Worm (Caenorhabditis elegans) whole organism, L3 larva: ENCODE results near the gene F14D7.2.

Experiments
- R02D3.7 ChIP-seq: fragments of 150-350 bp; optimal IDR thresholded peaks from 2 replicates; lab custom pipeline; 2014; ENCODE audit warnings: missing biosample characterization, missing genetic modification characterization
- ZK546.5 ChIP-seq: sonication (generic microtip); optimal IDR thresholded peaks from 2 replicates; lab custom pipeline; 2017; ENCODE audit warnings: missing biosample characterization, missing genetic modification characterization
- aly-2 ChIP-seq: fragments of 150-350 bp; optimal IDR thresholded peaks from 2 replicates; lab custom pipeline; 2014; ENCODE audit warnings: missing biosample characterization, missing genetic modification characterization
- ama-1 ChIP-seq: fragments of 150-350 bp; optimal IDR thresholded peaks from 2 replicates; lab custom pipeline; 2018
- ceh-16 ChIP-seq: sonication (generic microtip); optimal IDR thresholded peaks from 2 replicates; lab custom pipeline; 2017; ENCODE audit warnings: missing biosample characterization, missing genetic modification characterization
- ceh-28 ChIP-seq: fragments of 150-350 bp; optimal IDR thresholded peaks from 2 replicates; lab custom pipeline; 2014; ENCODE audit warnings: missing biosample characterization, missing genetic modification reagents, missing genetic modification characterization
- ceh-82 ChIP-seq: fragments of 150-350 bp; optimal IDR thresholded peaks from 2 replicates; lab custom pipeline; 2014; ENCODE audit warnings: missing biosample characterization, missing genetic modification characterization
- ceh-9 ChIP-seq: sonication (generic microtip); optimal IDR thresholded peaks from 2 replicates; lab custom pipeline; 2018; ENCODE audit warnings: missing biosample characterization, missing genetic modification characterization
- egl-27 ChIP-seq: sonication (generic microtip); optimal IDR thresholded peaks from 4 replicates; lab custom pipeline; 2017; ENCODE audit warnings: missing biosample characterization, missing genetic modification reagents, missing genetic modification characterization
- egl-5 ChIP-seq: fragments of 150-350 bp; optimal IDR thresholded peaks from 2 replicates; lab custom pipeline; 2017; ENCODE audit warnings: missing biosample characterization, missing genetic modification reagents, missing genetic modification characterization, inconsistent platforms
- elt-2 ChIP-seq: sonication (generic microtip); optimal IDR thresholded peaks from 2 replicates; lab custom pipeline; 2016; ENCODE audit warnings: missing genetic modification reagents, mild to moderate bottlenecking, missing genetic modification characterization, missing compliant biosample characterization
- eor-1 ChIP-seq, 2 experiments: fragments of 150-350 bp; optimal IDR thresholded peaks; 2 replicates each; lab custom pipeline; 2014 to 2018; ENCODE audit warnings: missing biosample characterization in 2 of 2, missing genetic modification characterization in 2 of 2
- fkh-2 ChIP-seq: fragments of 150-350 bp; optimal IDR thresholded peaks from 2 replicates; lab custom pipeline; 2014; ENCODE audit warnings: missing biosample characterization, missing genetic modification reagents, missing genetic modification characterization
- fos-1 ChIP-seq: fragments of 150-350 bp; optimal IDR thresholded peaks from 2 replicates; lab custom pipeline; 2014; ENCODE audit warnings: missing biosample characterization, missing genetic modification characterization
- hmg-11 ChIP-seq: sonication (generic microtip); optimal IDR thresholded peaks from 2 replicates; lab custom pipeline; 2016; ENCODE audit warnings: missing genetic modification characterization, missing compliant biosample characterization
- jun-1 ChIP-seq: fragments of 150-350 bp; optimal IDR thresholded peaks from 2 replicates; lab custom pipeline; 2014; ENCODE audit warnings: missing biosample characterization, missing genetic modification reagents, missing genetic modification characterization
- lin-15B ChIP-seq: fragments of 150-350 bp; optimal IDR thresholded peaks from 2 replicates; lab custom pipeline; 2014; ENCODE audit warnings: missing biosample characterization, missing genetic modification characterization
- lin-39 ChIP-seq: fragments of 150-350 bp; optimal IDR thresholded peaks from 2 replicates; lab custom pipeline; 2018; ENCODE audit warnings: missing biosample characterization, missing genetic modification reagents, missing genetic modification characterization
- lsy-12 ChIP-seq: sonication (generic microtip); optimal IDR thresholded peaks from 2 replicates; lab custom pipeline; 2016; ENCODE audit warnings: mild to moderate bottlenecking, missing genetic modification characterization, missing compliant biosample characterization
- mdl-1 ChIP-seq: fragments of 150-350 bp; optimal IDR thresholded peaks from 2 replicates; lab custom pipeline; 2014; ENCODE audit warnings: missing biosample characterization, missing genetic modification characterization
- mml-1 ChIP-seq: fragments of 150-350 bp; sonication (generic microtip); optimal IDR thresholded peaks from 3 replicates; lab custom pipeline; 2014; ENCODE audit warnings: missing biosample characterization, missing genetic modification characterization
- nfya-1 ChIP-seq: sonication (generic microtip); optimal IDR thresholded peaks from 2 replicates; lab custom pipeline; 2017; ENCODE audit warnings: missing genetic modification characterization, mild to moderate bottlenecking, missing compliant biosample characterization, antibody characterized with exemption, moderate library complexity; ENCODE audit not compliant: insufficient read depth
- nhr-11 ChIP-seq: fragments of 150-350 bp; optimal IDR thresholded peaks from 2 replicates; lab custom pipeline; 2014; ENCODE audit warnings: missing biosample characterization, missing genetic modification characterization
- nhr-12 ChIP-seq: fragments of 150-350 bp; optimal IDR thresholded peaks from 2 replicates; lab custom pipeline; 2014; ENCODE audit warnings: missing biosample characterization, missing genetic modification characterization
- nhr-23 ChIP-seq: fragments of 150-350 bp; optimal IDR thresholded peaks from 2 replicates; lab custom pipeline; 2014; ENCODE audit warnings: missing biosample characterization, missing genetic modification reagents, missing genetic modification characterization
- nhr-237 ChIP-seq: fragments of 150-350 bp; optimal IDR thresholded peaks from 2 replicates; lab custom pipeline; 2014; ENCODE audit warnings: missing biosample characterization, missing genetic modification characterization
- nhr-25 ChIP-seq: sonication (generic microtip); optimal IDR thresholded peaks from 2 replicates; lab custom pipeline; 2017; ENCODE audit warnings: missing biosample characterization, missing genetic modification characterization
- nhr-28 ChIP-seq: fragments of 150-350 bp; optimal IDR thresholded peaks from 2 replicates; lab custom pipeline; 2014; ENCODE audit warnings: missing biosample characterization, missing genetic modification characterization
- nhr-43 ChIP-seq: sonication (generic microtip); optimal IDR thresholded peaks from 2 replicates; lab custom pipeline; 2016; ENCODE audit warnings: mild to moderate bottlenecking, missing genetic modification characterization, missing compliant biosample characterization; ENCODE audit not compliant: poor library complexity, severe bottlenecking
- nhr-67 ChIP-seq: fragments of 150-350 bp; optimal IDR thresholded peaks from 2 replicates; lab custom pipeline; 2014; ENCODE audit warnings: missing biosample characterization, missing genetic modification characterization
- nhr-76 ChIP-seq: fragments of 150-350 bp; sonication (generic microtip); optimal IDR thresholded peaks from 5 replicates; lab custom pipeline; 2014; ENCODE audit warnings: missing biosample characterization, missing genetic modification characterization
- nhr-77 ChIP-seq: fragments of 150-350 bp; optimal IDR thresholded peaks from 2 replicates; lab custom pipeline; 2014; ENCODE audit warnings: missing biosample characterization, missing genetic modification characterization
- pha-4 ChIP-seq: fragments of 150-350 bp; optimal IDR thresholded peaks from 2 replicates; lab custom pipeline; 2014; ENCODE audit warnings: missing biosample characterization, missing genetic modification reagents, missing genetic modification characterization
- pqm-1 ChIP-seq: fragments of 150-350 bp; optimal IDR thresholded peaks from 2 replicates; lab custom pipeline; 2017; ENCODE audit warnings: missing biosample characterization, missing genetic modification characterization, inconsistent platforms
- sea-2 ChIP-seq: fragments of 150-350 bp; sonication (generic microtip); optimal IDR thresholded peaks from 4 replicates; lab custom pipeline; 2014; ENCODE audit warnings: missing biosample characterization, missing genetic modification reagents, missing genetic modification characterization
- skn-1 ChIP-seq: fragments of 150-350 bp; optimal IDR thresholded peaks from 2 replicates; lab custom pipeline; 2014; ENCODE audit warnings: missing biosample characterization, missing genetic modification characterization
- snpc-4 ChIP-seq: fragments of 150-350 bp; optimal IDR thresholded peaks from 2 replicates; lab custom pipeline; 2014; ENCODE audit warnings: missing biosample characterization, missing genetic modification characterization
- tbx-2 ChIP-seq: sonication (generic microtip); optimal IDR thresholded peaks from 2 replicates; lab custom pipeline; 2016; ENCODE audit warnings: mild to moderate bottlenecking, missing genetic modification characterization, missing compliant biosample characterization
- unc-39 ChIP-seq: sonication (generic microtip); optimal IDR thresholded peaks from 4 replicates; lab custom pipeline; 2017; ENCODE audit warnings: missing biosample characterization, missing genetic modification characterization
- unc-62 ChIP-seq: fragments of 150-350 bp; sonication (generic microtip); optimal IDR thresholded peaks from 4 replicates; lab custom pipeline; 2014; ENCODE audit warnings: missing biosample characterization, missing genetic modification reagents, missing genetic modification characterization
- zag-1 ChIP-seq: fragments of 150-350 bp; optimal IDR thresholded peaks from 2 replicates; lab custom pipeline; 2014; ENCODE audit warnings: missing biosample characterization, missing genetic modification characterization
- ztf-11 ChIP-seq: fragments of 150-350 bp; optimal IDR thresholded peaks from 2 replicates; lab custom pipeline; 2014; ENCODE audit warnings: missing biosample characterization, missing genetic modification characterization

F14D7.2 gene

DNA sequence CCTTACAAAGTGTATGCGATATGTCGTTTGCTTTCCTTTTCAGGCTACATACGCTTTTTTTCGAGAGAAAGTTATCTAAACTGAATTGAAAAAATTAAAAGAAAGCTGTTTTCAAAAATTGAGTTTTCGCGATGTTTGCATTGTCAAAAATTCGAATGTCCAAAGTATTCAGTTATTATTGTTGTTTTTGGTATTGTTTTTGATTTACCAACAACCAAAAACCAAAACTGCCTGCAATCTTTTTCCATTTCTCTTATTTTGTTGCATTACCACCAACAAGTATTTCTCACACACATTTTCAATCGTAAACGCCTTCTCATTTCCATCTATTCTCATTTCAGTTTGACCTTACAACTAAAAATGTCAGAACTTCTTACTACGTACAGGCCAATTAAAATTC lies 35.3 kb upstream of the F14D7.2 start, which contains the start of gene pepm-1:
pepm-1 (plus strand) TSS at position 301 of the 400 bp plus-strand sequence.
- TF ChIP-seq jun-1 (tag; lab: Kevin White, UChicago), result no peak
- TF ChIP-seq, all 47 proteins: peak for 0

DNA sequence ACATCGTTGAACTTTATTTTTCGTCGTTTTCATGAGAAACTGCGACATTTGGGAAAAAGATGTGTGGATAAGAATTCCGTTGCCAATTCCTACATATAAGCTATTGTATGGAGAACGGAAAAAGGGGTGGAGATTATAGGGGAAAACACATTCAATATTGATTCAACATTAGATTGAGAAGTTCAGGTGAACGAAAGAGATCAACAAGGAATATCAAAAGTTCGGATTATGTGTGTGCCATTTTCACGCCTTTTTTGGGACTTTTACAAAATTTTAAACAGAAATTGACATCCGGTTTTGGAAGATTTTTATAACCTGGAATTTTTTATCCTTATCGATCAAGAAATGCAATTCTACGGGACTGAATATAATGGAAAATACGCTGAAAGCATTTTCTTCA lies 34.3 kb upstream of the F14D7.2 start, which contains the start of gene F47B8.5:
F47B8.5 (minus strand) TSS at position 101 of the 400 bp plus-strand sequence.
- no peak for TF ChIP-seq lsy-12 (tag; lab: Kevin White, UChicago)
- no peak for TF ChIP-seq elt-2
- no peak for TF ChIP-seq ztf-11 (tag; lab: Kevin White, UChicago)
- no peak for TF ChIP-seq nhr-23 (tag; lab: Kevin White, UChicago)
- no peak for TF ChIP-seq ZK546.5 (tag; lab: Kevin White, UChicago)
- TF ChIP-seq nhr-28, result no peak
- no peak for TF ChIP-seq nhr-25 (tag; lab: Kevin White, UChicago)
- TF ChIP-seq nhr-12 (tag; lab: Kevin White, UChicago), result no peak
- TF ChIP-seq aly-2 (tag; lab: Kevin White, UChicago), result no peak
- TF ChIP-seq tbx-2, result no peak
- TF ChIP-seq skn-1 (tag; lab: Kevin White, UChicago), result no peak
- no peak for TF ChIP-seq snpc-4 (tag; lab: Kevin White, UChicago)
- TF ChIP-seq pha-4, result no peak
- no peak for TF ChIP-seq ceh-16
- no peak for TF ChIP-seq mml-1 (tag; lab: Kevin White, UChicago)

DNA sequence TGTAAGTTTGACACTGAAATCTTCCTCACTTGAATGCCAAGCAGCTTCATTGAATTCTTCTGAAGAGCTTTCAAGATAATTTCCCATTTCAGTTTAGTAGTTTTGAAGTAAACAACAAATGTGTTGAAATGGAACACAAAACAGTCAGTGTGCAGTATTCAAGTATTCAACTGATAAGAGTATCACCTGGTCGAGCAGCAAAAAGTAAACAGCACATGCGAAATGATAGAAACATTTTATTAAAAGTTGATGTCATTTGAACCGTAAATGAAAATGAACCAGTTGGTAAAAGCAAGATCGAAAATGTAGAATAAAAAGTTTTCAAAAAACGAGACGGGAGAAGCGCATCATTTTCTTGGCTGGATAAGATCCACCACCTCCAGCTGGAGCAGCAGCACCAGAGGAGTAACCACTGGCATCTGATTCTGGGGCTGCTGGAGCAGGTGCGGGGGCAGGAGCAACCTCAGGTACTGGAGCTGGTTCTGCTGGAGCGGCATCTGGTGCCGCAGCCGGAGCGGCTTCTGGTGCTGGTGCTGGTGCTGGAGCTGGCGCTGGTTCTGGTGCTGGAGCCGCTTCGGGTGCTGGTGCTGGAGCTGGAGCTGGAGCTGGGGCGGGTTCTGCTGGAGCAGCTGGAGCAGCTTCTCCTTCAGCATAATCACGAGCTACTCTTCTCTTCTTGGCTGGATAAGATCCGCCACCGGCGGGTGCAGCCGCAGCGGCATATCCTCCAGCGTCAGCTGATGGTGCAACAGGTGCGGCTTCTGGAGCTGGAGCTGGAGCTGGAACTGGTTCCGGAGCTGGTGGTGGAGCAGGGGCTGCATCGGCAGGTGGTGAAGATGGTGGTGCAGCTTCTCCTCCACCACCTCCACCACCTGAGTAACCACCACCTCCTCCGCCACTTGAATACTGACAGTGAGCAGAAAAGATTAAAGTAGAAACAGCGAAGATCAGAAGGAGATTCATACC lies 31.3 kb upstream of the F14D7.2 start, which contains the start of the genes F47B8.4 and F47B8.18:
F47B8.4 (minus strand) TSS at position 172 of the 966 bp plus-strand sequence.
F47B8.18 (minus strand) TSS at position 963 of the 966 bp plus-strand sequence.
- TF ChIP-seq jun-1 (tag; lab: Kevin White, UChicago), result no peak
- TF ChIP-seq pha-4, result peak; percentile 90
- no peak for TF ChIP-seq sea-2
- no peak for TF ChIP-seq ceh-16
- peak; percentile 59 for TF ChIP-seq pqm-1 (tag; lab: Kevin White, UChicago)
- TF ChIP-seq elt-2, result peak; percentile 69
- no peak for TF ChIP-seq aly-2 (tag; lab: Kevin White, UChicago)
- no peak for TF ChIP-seq skn-1 (tag; lab: Kevin White, UChicago)
- TF ChIP-seq eor-1 (tag; optimal IDR thresholded peaks at IDR 0.05; lab: Kevin White, UChicago), result no peak

DNA sequence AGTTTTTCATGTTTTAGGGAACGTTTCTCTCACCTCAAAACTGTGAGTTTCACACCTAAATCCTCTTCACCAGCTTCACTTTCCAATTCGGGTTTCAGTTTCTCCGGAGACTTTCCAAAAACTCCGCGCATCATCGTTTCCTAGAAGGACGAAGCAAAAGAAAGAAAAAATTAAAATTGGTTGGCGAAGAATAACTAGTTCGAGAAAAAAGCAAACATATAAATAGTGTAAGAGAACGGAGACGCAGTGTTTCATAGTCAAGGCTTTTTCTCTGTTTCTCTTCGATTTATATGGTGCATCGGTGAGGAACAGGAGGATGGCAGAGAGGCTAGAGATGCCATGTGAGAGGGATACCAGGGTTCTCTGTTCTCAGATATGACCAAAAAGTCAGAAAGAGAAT lies 29.2 kb upstream of the F14D7.2 start, which contains the start of gene F47B8.3:
F47B8.3 (minus strand) TSS at position 261 of the 400 bp plus-strand sequence.
- TF ChIP-seq ceh-16 (no peak), fkh-2 (tag; lab: Kevin White, UChicago) (no peak), lsy-12 (tag; lab: Kevin White, UChicago) (no peak), nhr-12 (tag; lab: Kevin White, UChicago) (no peak), pha-4 (peak; percentile 63), zag-1 (tag; lab: Kevin White, UChicago) (no peak), nfya-1 (tag; lab: Kevin White, UChicago) (peak; percentile 69), nhr-43 (tag; lab: Kevin White, UChicago) (no peak), jun-1 (tag; lab: Kevin White, UChicago) (no peak), nhr-76 (no peak), nhr-77 (tag; lab: Kevin White, UChicago) (no peak), nhr-23 (tag; lab: Kevin White, UChicago) (peak; percentile 6), elt-2 (no peak), nhr-28 (no peak), unc-39 (tag; lab: Kevin White, UChicago) (no peak), nhr-237 (tag; lab: Kevin White, UChicago) (no peak), egl-27 (tag; lab: Kevin White, UChicago) (no peak), nhr-25 (tag; lab: Kevin White, UChicago) (peak; percentile 45), eor-1 (tag; optimal IDR thresholded peaks at IDR 0.05; lab: Kevin White, UChicago) (no peak), skn-1 (tag; lab: Kevin White, UChicago) (peak; percentile 14), ztf-11 (tag; lab: Kevin White, UChicago) (no peak), ceh-9 (tag; lab: Kevin White, UChicago) (no peak), fos-1 (tag; lab: Kevin White, UChicago) (no peak), lin-39 (tag; lab: Kevin White, UChicago) (no peak), aly-2 (tag; lab: Kevin White, UChicago) (no peak), snpc-4 (tag; lab: Kevin White, UChicago) (peak; percentile 17), ceh-82 (tag; lab: Kevin White, UChicago) (no peak), egl-5 (peak; percentile 27), ZK546.5 (tag; lab: Kevin White, UChicago) (no peak), ceh-28 (tag; lab: Kevin White, UChicago) (no peak), lin-15B (tag; lab: Kevin White, UChicago) (peak; percentile 15), nhr-11 (no peak), nhr-67 (no peak), ama-1 (peak; percentile 5), hmg-11 (tag; lab: Kevin White, UChicago) (peak; percentile 43), mdl-1 (tag; lab: Kevin White, UChicago) (no peak), sea-2 (no peak), pqm-1 (tag; lab: Kevin White, UChicago) (no peak), unc-62 (no peak), R02D3.7 (no peak)
